Fruit fly (Drosophila melanogaster) whole organism, embryonic: ENCODE measurements around the gene CG13077.
A peak's percentile ranks its signal among the peaks of the same experiment; 100 is the strongest.

Experiments
- Aef1 ChIP-seq: fragments of 200-800 bp; sonication (Bioruptor generic); IDR thresholded peaks from 3 replicates; pipeline ENCODE4 v1.3.6; 2022; ENCODE audit warnings: missing biosample characterization, missing genetic modification characterization
- B-H1 ChIP-seq: fragments of 200-800 bp; sonication (Bioruptor generic); IDR thresholded peaks from 3 replicates; pipeline ENCODE4 v1.3.6; 2022; ENCODE audit warnings: missing biosample characterization, missing genetic modification characterization
- Bgb ChIP-seq: fragments of 200-800 bp; sonication (Bioruptor generic); IDR thresholded peaks from 2 replicates; pipeline ENCODE4 v1.3.6; 2022; ENCODE audit warnings: missing biosample characterization, missing genetic modification characterization; ENCODE audit not compliant: partially characterized antibody
- CG10267 ChIP-seq: fragments of 200-800 bp; sonication (Bioruptor generic); optimal IDR thresholded peaks from 2 replicates; lab custom pipeline; 2018; ENCODE audit warnings: missing biosample characterization, mild to moderate bottlenecking, missing genetic modification characterization, moderate library complexity
- CG10979 ChIP-seq: fragments of 200-800 bp; sonication (Bioruptor generic); optimal IDR thresholded peaks from 2 replicates; lab custom pipeline; 2018; ENCODE audit warnings: missing biosample characterization, mild to moderate bottlenecking, missing genetic modification characterization, moderate library complexity
- CG11085 ChIP-seq: fragments of 200-800 bp; sonication (Bioruptor generic); IDR thresholded peaks from 2 replicates; pipeline ENCODE4 v1.3.6; 2022; ENCODE audit warnings: missing biosample characterization, missing genetic modification characterization
- CG11398 ChIP-seq: fragments of 200-800 bp; sonication (Bioruptor generic); optimal IDR thresholded peaks from 2 replicates; lab custom pipeline; 2016; ENCODE audit warnings: missing biosample characterization, missing genetic modification characterization
- CG11696 ChIP-seq: fragments of 200-800 bp; sonication (Bioruptor generic); IDR thresholded peaks from 2 replicates; pipeline ENCODE4 v1.3.6; 2022; ENCODE audit warnings: missing biosample characterization, missing genetic modification characterization
- CG11723 ChIP-seq: fragments of 200-800 bp; sonication (Bioruptor generic); optimal IDR thresholded peaks from 2 replicates; lab custom pipeline; 2017; ENCODE audit warnings: missing biosample characterization, mild to moderate bottlenecking, missing genetic modification characterization
- CG12236 ChIP-seq: fragments of 200-800 bp; sonication (Bioruptor generic); optimal IDR thresholded peaks from 2 replicates; lab custom pipeline; 2016; ENCODE audit warnings: missing biosample characterization, missing genetic modification characterization
- CG14860 ChIP-seq: fragments of 200-800 bp; sonication (Bioruptor generic); IDR thresholded peaks from 3 replicates; pipeline ENCODE4 v1.3.6; 2022; ENCODE audit warnings: missing biosample characterization, missing genetic modification characterization; ENCODE audit not compliant: partially characterized antibody
- CG33557 ChIP-seq: fragments of 200-800 bp; sonication (Bioruptor generic); optimal IDR thresholded peaks from 2 replicates; lab custom pipeline; 2019; ENCODE audit warnings: missing biosample characterization, mild to moderate bottlenecking, missing genetic modification characterization, moderate library complexity
- CG4854 ChIP-seq: fragments of 200-800 bp; sonication (Bioruptor generic); optimal IDR thresholded peaks from 2 replicates; lab custom pipeline; 2016; ENCODE audit warnings: missing biosample characterization, missing genetic modification characterization, inconsistent platforms
- CG5953 ChIP-seq: fragments of 200-800 bp; sonication (Bioruptor generic); IDR thresholded peaks from 2 replicates; pipeline ENCODE4 v1.3.6; 2022; ENCODE audit warnings: missing biosample characterization, missing genetic modification characterization
- CG7963 ChIP-seq: fragments of 200-800 bp; sonication (Bioruptor generic); IDR thresholded peaks from 3 replicates; pipeline ENCODE4 v1.3.6; 2022; ENCODE audit warnings: missing biosample characterization, missing genetic modification characterization; ENCODE audit not compliant: partially characterized antibody
- CG8388 ChIP-seq: fragments of 200-800 bp; sonication (Bioruptor generic); optimal IDR thresholded peaks from 2 replicates; lab custom pipeline; 2019; ENCODE audit warnings: missing biosample characterization, mild to moderate bottlenecking, missing genetic modification characterization, moderate library complexity
- CG9437 ChIP-seq: fragments of 200-800 bp; sonication (Bioruptor generic); optimal IDR thresholded peaks from 2 replicates; lab custom pipeline; 2018; ENCODE audit warnings: missing biosample characterization, mild to moderate bottlenecking, missing genetic modification characterization
- CG9797 ChIP-seq: fragments of 200-800 bp; sonication (Bioruptor generic); optimal IDR thresholded peaks from 3 replicates; lab custom pipeline; 2018; ENCODE audit warnings: missing biosample characterization, mild to moderate bottlenecking, missing genetic modification characterization
- Elba2 ChIP-seq: fragments of 200-800 bp; sonication (Bioruptor generic); optimal IDR thresholded peaks from 3 replicates; lab custom pipeline; 2016; ENCODE audit warnings: missing biosample characterization, missing genetic modification characterization
- Hmr ChIP-seq: fragments of 200-800 bp; sonication (Bioruptor generic); optimal IDR thresholded peaks from 3 replicates; lab custom pipeline; 2017; ENCODE audit warnings: mild to moderate bottlenecking, missing biosample characterization, missing genetic modification reagents, missing genetic modification characterization
- Hr78 ChIP-seq, 2 experiments: fragments of 200-800 bp in 1 of 2; fragments of >200 bp in 1 of 2; sonication (Bioruptor generic) in 1 of 2; optimal IDR thresholded peaks; 2 replicates each; lab custom pipeline; 2017 to 2019; ENCODE audit warnings: missing biosample characterization in 2 of 2, missing genetic modification characterization in 2 of 2, mild to moderate bottlenecking in 1 of 2, moderate library complexity in 1 of 2
- Jarid2 ChIP-seq: fragments of 200-800 bp; sonication (Bioruptor generic); optimal IDR thresholded peaks from 3 replicates; lab custom pipeline; 2017; ENCODE audit warnings: mild to moderate bottlenecking, missing biosample characterization, missing genetic modification reagents, missing genetic modification characterization
- Med ChIP-seq: fragments of 200-800 bp; sonication (Bioruptor generic); peaks from one replicate; lab custom pipeline; 2016; ENCODE audit warnings: missing biosample characterization, missing genetic modification characterization, mild to moderate bottlenecking, inconsistent platforms, moderate library complexity
- NFAT ChIP-seq: fragments of 200-800 bp; sonication (Bioruptor generic); IDR thresholded peaks from 2 replicates; pipeline ENCODE4 v1.3.6; 2022; ENCODE audit warnings: missing biosample characterization, missing genetic modification characterization
- Tbp ChIP-seq: fragments of >200 bp; optimal IDR thresholded peaks from 2 replicates; lab custom pipeline; 2018; ENCODE audit warnings: missing biosample characterization, missing genetic modification characterization
- YL-1 ChIP-seq: fragments of 200-800 bp; sonication (Bioruptor generic); optimal IDR thresholded peaks from 3 replicates; lab custom pipeline; 2017; ENCODE audit warnings: missing biosample characterization, mild to moderate bottlenecking, missing genetic modification characterization
- aop ChIP-seq: fragments of 200-800 bp; sonication (Bioruptor generic); IDR thresholded peaks from 2 replicates; pipeline ENCODE4 v1.3.6; 2022; ENCODE audit warnings: missing biosample characterization, missing genetic modification characterization
- az2 ChIP-seq: fragments of 200-800 bp; sonication (Bioruptor generic); optimal IDR thresholded peaks from 3 replicates; lab custom pipeline; 2016; ENCODE audit warnings: missing biosample characterization, missing genetic modification characterization
- bab2 ChIP-seq: fragments of 200-800 bp; sonication (Bioruptor generic); optimal IDR thresholded peaks from 2 replicates; lab custom pipeline; 2016; ENCODE audit warnings: missing biosample characterization, missing genetic modification characterization
- cas ChIP-seq: fragments of 200-800 bp; sonication (Bioruptor generic); IDR thresholded peaks from 2 replicates; pipeline ENCODE4 v1.3.6; 2022; ENCODE audit warnings: missing biosample characterization, missing genetic modification characterization
- dpn ChIP-seq, 2 experiments: fragments of 200-800 bp; sonication (Bioruptor generic); optimal IDR thresholded peaks; 3 replicates each; lab custom pipeline; 2016; ENCODE audit warnings: missing biosample characterization in 2 of 2, missing genetic modification characterization in 2 of 2
- hbn ChIP-seq: fragments of 200-800 bp; sonication (Bioruptor generic); IDR thresholded peaks from 2 replicates; pipeline ENCODE4 v1.3.6; 2022; ENCODE audit warnings: missing biosample characterization, missing genetic modification characterization; ENCODE audit not compliant: partially characterized antibody
- lab ChIP-seq: fragments of 200-800 bp; sonication (Bioruptor generic); optimal IDR thresholded peaks from 3 replicates; lab custom pipeline; 2017; ENCODE audit warnings: missing biosample characterization, missing genetic modification characterization, mild to moderate bottlenecking, moderate library complexity, missing genetic modification reagents
- mirr ChIP-seq: fragments of 200-800 bp; sonication (Bioruptor generic); optimal IDR thresholded peaks from 3 replicates; lab custom pipeline; 2018; ENCODE audit warnings: missing biosample characterization, mild to moderate bottlenecking, missing genetic modification characterization
- nerfin-1 ChIP-seq: fragments of 200-800 bp; sonication (Bioruptor generic); optimal IDR thresholded peaks from 3 replicates; lab custom pipeline; 2019; ENCODE audit warnings: missing biosample characterization, mild to moderate bottlenecking, missing genetic modification characterization, moderate library complexity
- pnt ChIP-seq: fragments of 200-800 bp; sonication (Bioruptor generic); optimal IDR thresholded peaks from 3 replicates; lab custom pipeline; 2016; ENCODE audit warnings: missing biosample characterization, missing genetic modification characterization
- pros ChIP-seq: fragments of 200-800 bp; sonication (Bioruptor generic); optimal IDR thresholded peaks from 3 replicates; lab custom pipeline; 2019; ENCODE audit warnings: missing biosample characterization, mild to moderate bottlenecking, missing genetic modification characterization, moderate library complexity
- pum ChIP-seq: fragments of 200-800 bp; sonication (Bioruptor generic); optimal IDR thresholded peaks from 2 replicates; lab custom pipeline; 2016; ENCODE audit warnings: missing biosample characterization, missing genetic modification characterization
- ranshi ChIP-seq: fragments of 200-800 bp; sonication (Bioruptor generic); IDR thresholded peaks from 2 replicates; pipeline ENCODE4 v1.3.6; 2022; ENCODE audit warnings: missing biosample characterization, missing genetic modification characterization
- row ChIP-seq: fragments of 200-800 bp; sonication (Bioruptor generic); IDR thresholded peaks from 3 replicates; pipeline ENCODE4 v1.3.6; 2022; ENCODE audit warnings: missing biosample characterization, missing genetic modification characterization
- sc ChIP-seq, 3 experiments: fragments of >200 bp in 2 of 3; fragments of 200-800 bp in 1 of 3; sonication (Bioruptor generic) in 1 of 3; optimal IDR thresholded peaks; 2 replicates in 2 of 3; 3 replicates in 1 of 3; lab custom pipeline; 2017; ENCODE audit warnings: mild to moderate bottlenecking in 1 of 3, missing biosample characterization in 1 of 3, missing genetic modification characterization in 1 of 3, missing genetic modification reagents in 1 of 3
- seq ChIP-seq: fragments of 200-800 bp; sonication (Bioruptor generic); IDR thresholded peaks from 2 replicates; pipeline ENCODE4 v1.3.6; 2022; ENCODE audit warnings: missing biosample characterization, missing genetic modification characterization
- sisA ChIP-seq: fragments of 200-800 bp; sonication (Bioruptor generic); IDR thresholded peaks from 2 replicates; pipeline ENCODE4 v1.3.6; 2022; ENCODE audit warnings: missing biosample characterization, missing genetic modification characterization
- sqz ChIP-seq: fragments of 200-800 bp; sonication (Bioruptor generic); optimal IDR thresholded peaks from 3 replicates; lab custom pipeline; 2018; ENCODE audit warnings: missing biosample characterization, mild to moderate bottlenecking, missing genetic modification characterization
- tgo ChIP-seq: fragments of 200-800 bp; sonication (Bioruptor generic); IDR thresholded peaks from 3 replicates; pipeline ENCODE4 v1.3.6; 2022; ENCODE audit warnings: missing biosample characterization, missing genetic modification characterization
- trem ChIP-seq: fragments of 200-800 bp; optimal IDR thresholded peaks from 3 replicates; lab custom pipeline; 2019; ENCODE audit warnings: missing biosample characterization, mild to moderate bottlenecking, missing genetic modification characterization, moderate library complexity
- ttk ChIP-seq: fragments of 200-800 bp; sonication (Bioruptor generic); IDR thresholded peaks from 2 replicates; pipeline ENCODE4 v2.1.2; 2022; ENCODE audit warnings: missing biosample characterization, missing genetic modification characterization
- vnd ChIP-seq: fragments of 200-800 bp; sonication (Bioruptor generic); IDR thresholded peaks from 3 replicates; pipeline ENCODE4 v1.3.6; 2022; ENCODE audit warnings: missing biosample characterization, missing genetic modification characterization; ENCODE audit not compliant: partially characterized antibody
- zfh2 ChIP-seq: fragments of 200-800 bp; sonication (Bioruptor generic); optimal IDR thresholded peaks from 2 replicates; lab custom pipeline; 2016; ENCODE audit warnings: missing biosample characterization, missing genetic modification characterization

The CG13077 gene

DNA sequence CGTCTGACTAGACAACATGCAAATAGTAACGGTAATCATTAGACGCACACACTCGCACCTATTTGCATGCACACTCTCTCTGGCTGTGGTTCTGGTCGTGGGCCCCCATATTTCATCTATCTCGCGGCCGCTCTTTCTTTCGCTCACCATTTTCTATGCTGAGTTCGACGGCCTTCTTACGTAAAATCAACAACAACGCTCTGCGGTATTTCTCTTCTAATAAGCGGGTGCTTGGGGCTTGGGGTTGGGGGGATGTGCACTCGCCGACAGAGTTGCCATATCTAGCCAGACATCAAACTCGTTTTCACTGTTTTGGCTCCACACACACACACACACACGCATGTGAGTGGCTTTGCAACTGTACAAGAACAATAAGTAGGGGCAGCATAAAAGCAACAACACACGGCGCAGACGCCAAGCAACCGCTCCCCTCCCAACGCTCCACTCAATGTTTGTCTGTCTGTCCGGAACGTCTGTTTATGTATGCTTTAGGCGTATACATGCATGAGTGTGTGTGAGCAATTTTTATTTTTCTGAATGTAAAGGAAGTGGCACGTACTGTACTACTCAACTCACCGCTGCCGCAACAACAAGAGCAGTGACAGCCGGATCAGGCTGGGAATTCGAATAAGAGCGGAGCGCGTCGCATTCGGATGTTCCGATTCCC, 9.4 kb downstream of the CG13077 start (continued):
- TF ChIP-seq sc (optimal IDR thresholded peaks at IDR 0.05; lab: Kevin White, UChicago), result no peak
- no peak for TF ChIP-seq sc (GFP tag; optimal IDR thresholded peaks at IDR 0.05; lab: Kevin White, UChicago)
- no peak for TF ChIP-seq nerfin-1 (tag; lab: Kevin White, UChicago)
- TF ChIP-seq pum (GFP tag; lab: Kevin White, UChicago), result no peak
- no peak for TF ChIP-seq Hmr (GFP tag; lab: Kevin White, UChicago)
- TF ChIP-seq CG9797 (GFP tag; lab: Kevin White, UChicago), result no peak
- TF ChIP-seq B-H1 (GFP tag; lab: Robert Waterston, UW), result no peak
- no peak for TF ChIP-seq Tbp (GFP tag; lab: Kevin White, UChicago)
- TF ChIP-seq CG5953 (GFP tag; lab: Robert Waterston, UW), result no peak
- no peak for TF ChIP-seq CG8388 (GFP tag; lab: Kevin White, UChicago)
- TF ChIP-seq trem (tag; lab: Kevin White, UChicago), result no peak
- TF ChIP-seq Aef1 (GFP tag; lab: Robert Waterston, UW), result peak; percentile 85
- TF ChIP-seq seq (GFP tag; lab: Robert Waterston, UW), result no peak
- no peak for TF ChIP-seq YL-1 (GFP tag; lab: Kevin White, UChicago)
- TF ChIP-seq ranshi (GFP tag; lab: Robert Waterston, UW), result no peak
- TF ChIP-seq CG11696, result no peak
- TF ChIP-seq Hr78 (GFP tag; optimal IDR thresholded peaks at IDR 0.05; lab: Kevin White, UChicago), result peak in 1 of 2 experiments; percentile 81
- no peak for TF ChIP-seq CG11398 (GFP tag; lab: Kevin White, UChicago)
- TF ChIP-seq vnd (GFP tag; lab: Robert Waterston, UW), result no peak
- peak; percentile 35 for TF ChIP-seq mirr (GFP tag; lab: Kevin White, UChicago)
- no peak for TF ChIP-seq Med (GFP tag; lab: Kevin White, UChicago)
- TF ChIP-seq CG11723 (GFP tag; lab: Kevin White, UChicago), result no peak
- TF ChIP-seq CG33557 (GFP tag; lab: Kevin White, UChicago), result no peak
- no peak for TF ChIP-seq bab2 (GFP tag; lab: Kevin White, UChicago)
- no peak for TF ChIP-seq row
- TF ChIP-seq zfh2 (GFP tag; lab: Kevin White, UChicago), result no peak
- no peak for TF ChIP-seq ttk (GFP tag; lab: Robert Waterston, UW)
- TF ChIP-seq dpn (GFP tag; optimal IDR thresholded peaks at IDR 0.05; lab: Kevin White, UChicago), result no peak
- no peak for TF ChIP-seq NFAT (GFP tag; lab: Robert Waterston, UW)
- TF ChIP-seq CG7963, result no peak
- peak; percentile 78 for TF ChIP-seq pros
- TF ChIP-seq Jarid2 (GFP tag; lab: Kevin White, UChicago), result no peak
- TF ChIP-seq hbn (GFP tag; lab: Robert Waterston, UW), result peak; percentile 25; the same call in 1 of the 2 replicates
- TF ChIP-seq CG9437 (GFP tag; lab: Kevin White, UChicago), result peak; percentile 85
- no peak for TF ChIP-seq Elba2 (GFP tag; lab: Kevin White, UChicago)
- TF ChIP-seq CG11085, result no peak
- 0 out of 3 replicates have a peak, but pooled peaks have one; percentile 26 for TF ChIP-seq CG14860 (GFP tag; lab: Robert Waterston, UW)
- TF ChIP-seq cas (GFP tag; lab: Robert Waterston, UW), result no peak
- TF ChIP-seq CG10267 (tag; lab: Kevin White, UChicago), result no peak
- no peak for TF ChIP-seq pnt
- TF ChIP-seq sqz (GFP tag; lab: Kevin White, UChicago), result no peak
- no peak for TF ChIP-seq CG4854
- no peak for TF ChIP-seq az2 (GFP tag; lab: Kevin White, UChicago)
- TF ChIP-seq lab, result no peak
- TF ChIP-seq Bgb (GFP tag; lab: Robert Waterston, UW), result peak; percentile 55
- no peak for TF ChIP-seq sisA (GFP tag; lab: Robert Waterston, UW)
- peak; percentile 88 for TF ChIP-seq aop (GFP tag; lab: Robert Waterston, UW)
- no peak for TF ChIP-seq CG12236 (GFP tag; lab: Kevin White, UChicago)
- no peak for TF ChIP-seq CG10979 (tag; lab: Kevin White, UChicago)
- TF ChIP-seq tgo (GFP tag; lab: Robert Waterston, UW), result no peak
